Fruit fly (Drosophila melanogaster) whole organism, embryonic: ENCODE results near the gene CG12010.
A peak's percentile ranks its signal among the peaks of the same experiment; 100 is the strongest.

Experiments
- Antp ChIP-seq: fragments of 200-800 bp; sonication (Bioruptor generic); optimal IDR thresholded peaks from 3 replicates; lab custom pipeline; 2016; ENCODE audit warnings: missing biosample characterization, missing genetic modification characterization
- CG10654 ChIP-seq: fragments of 200-800 bp; sonication (Bioruptor generic); optimal IDR thresholded peaks from 2 replicates; lab custom pipeline; 2016; ENCODE audit warnings: missing biosample characterization, missing genetic modification characterization
- CG10979 ChIP-seq: fragments of 200-800 bp; sonication (Bioruptor generic); optimal IDR thresholded peaks from 2 replicates; lab custom pipeline; 2018; ENCODE audit warnings: missing biosample characterization, mild to moderate bottlenecking, missing genetic modification characterization, moderate library complexity
- CG12942 ChIP-seq: fragments of 200-800 bp; sonication (Bioruptor generic); optimal IDR thresholded peaks from 3 replicates; lab custom pipeline; 2016; ENCODE audit warnings: missing biosample characterization, missing genetic modification characterization
- CG13296 ChIP-seq: fragments of 200-800 bp; sonication (Bioruptor generic); optimal IDR thresholded peaks from 3 replicates; lab custom pipeline; 2018; ENCODE audit warnings: missing biosample characterization, mild to moderate bottlenecking, missing genetic modification characterization
- CG13894 ChIP-seq: fragments of 200-800 bp; sonication (Bioruptor generic); optimal IDR thresholded peaks from 3 replicates; lab custom pipeline; 2018; ENCODE audit warnings: missing biosample characterization, mild to moderate bottlenecking, missing genetic modification characterization, moderate library complexity
- CG14667 ChIP-seq: fragments of 200-800 bp; sonication (Bioruptor generic); IDR thresholded peaks from 2 replicates; pipeline ENCODE4 v1.3.6; 2022; ENCODE audit warnings: missing biosample characterization, missing genetic modification characterization
- CG14860 ChIP-seq: fragments of 200-800 bp; sonication (Bioruptor generic); IDR thresholded peaks from 3 replicates; pipeline ENCODE4 v1.3.6; 2022; ENCODE audit warnings: missing biosample characterization, missing genetic modification characterization; ENCODE audit not compliant: partially characterized antibody
- CG1603 ChIP-seq: fragments of 200-800 bp; sonication (Bioruptor generic); optimal IDR thresholded peaks from 2 replicates; lab custom pipeline; 2019; ENCODE audit warnings: missing biosample characterization, mild to moderate bottlenecking, missing genetic modification characterization, moderate library complexity
- CG16813 ChIP-seq: fragments of 200-800 bp; sonication (Bioruptor generic); IDR thresholded peaks from 3 replicates; pipeline ENCODE4 v1.3.6; 2022; ENCODE audit warnings: missing biosample characterization, missing genetic modification characterization; ENCODE audit not compliant: partially characterized antibody
- CG2129 ChIP-seq: fragments of 200-800 bp; sonication (Bioruptor generic); IDR thresholded peaks from 2 replicates; pipeline ENCODE4 v1.3.6; 2022; ENCODE audit warnings: missing biosample characterization, missing genetic modification characterization; ENCODE audit not compliant: partially characterized antibody
- CG32772 ChIP-seq: fragments of 200-800 bp; sonication (Bioruptor generic); IDR thresholded peaks from 2 replicates; pipeline ENCODE4 v1.3.6; 2022; ENCODE audit warnings: missing biosample characterization, missing genetic modification characterization
- CG3407 ChIP-seq: fragments of 200-800 bp; sonication (Bioruptor generic); optimal IDR thresholded peaks from 2 replicates; lab custom pipeline; 2018; ENCODE audit warnings: missing biosample characterization, mild to moderate bottlenecking, missing genetic modification characterization
- CG43689 ChIP-seq: fragments of 200-800 bp; sonication (Bioruptor generic); IDR thresholded peaks from 2 replicates; pipeline ENCODE4 v1.3.6; 2022; ENCODE audit warnings: missing biosample characterization, missing genetic modification characterization
- CG4617 ChIP-seq: fragments of 200-800 bp; sonication (Bioruptor generic); optimal IDR thresholded peaks from 3 replicates; lab custom pipeline; 2016; ENCODE audit warnings: missing biosample characterization, missing genetic modification characterization, borderline replicate concordance
- CG5180 ChIP-seq: fragments of 200-800 bp; sonication (Bioruptor generic); optimal IDR thresholded peaks from 3 replicates; lab custom pipeline; 2017; ENCODE audit warnings: missing biosample characterization, missing genetic modification characterization, mild to moderate bottlenecking, moderate library complexity, missing genetic modification reagents
- CG7357 ChIP-seq: fragments of 200-800 bp; sonication (Bioruptor generic); IDR thresholded peaks from 3 replicates; pipeline ENCODE4 v1.3.6; 2022; ENCODE audit warnings: missing biosample characterization, missing genetic modification characterization
- CG9797 ChIP-seq: fragments of 200-800 bp; sonication (Bioruptor generic); optimal IDR thresholded peaks from 3 replicates; lab custom pipeline; 2018; ENCODE audit warnings: missing biosample characterization, mild to moderate bottlenecking, missing genetic modification characterization
- D ChIP-seq, 2 experiments: fragments of 200-800 bp in 1 of 2; fragments of >200 bp in 1 of 2; sonication (Bioruptor generic) in 1 of 2; optimal IDR thresholded peaks; 2 replicates in 1 of 2; 3 replicates in 1 of 2; lab custom pipeline; 2017; ENCODE audit warnings: mild to moderate bottlenecking in 1 of 2, missing biosample characterization in 1 of 2, missing genetic modification characterization in 1 of 2, missing genetic modification reagents in 1 of 2
- Dfd ChIP-seq, 2 experiments: fragments of >200 bp; optimal IDR thresholded peaks; 2 replicates each; lab custom pipeline; 2017; ENCODE audit warnings: missing biosample characterization in 2 of 2, missing genetic modification characterization in 2 of 2
- Dref ChIP-seq: fragments of 200-800 bp; sonication (Bioruptor generic); IDR thresholded peaks from 2 replicates; pipeline ENCODE4 v1.3.6; 2022; ENCODE audit warnings: missing biosample characterization, missing genetic modification characterization
- Drgx ChIP-seq: fragments of 200-800 bp; sonication (Bioruptor generic); IDR thresholded peaks from 2 replicates; pipeline ENCODE4 v1.3.6; 2022; ENCODE audit warnings: missing biosample characterization, missing genetic modification characterization
- Ets65A ChIP-seq: fragments of 200-800 bp; sonication (Bioruptor generic); peaks from one replicate; lab custom pipeline; 2016; ENCODE audit warnings: missing biosample characterization, missing genetic modification characterization
- Gug ChIP-seq: fragments of 200-800 bp; sonication (Bioruptor generic); IDR thresholded peaks from 4 replicates; pipeline ENCODE4 v1.3.6; 2022; ENCODE audit warnings: missing biosample characterization, missing genetic modification characterization
- H15 ChIP-seq: fragments of 200-800 bp; sonication (Bioruptor generic); IDR thresholded peaks from 3 replicates; pipeline ENCODE4 v1.3.6; 2022; ENCODE audit warnings: missing biosample characterization, missing genetic modification characterization
- H2.0 ChIP-seq: fragments of 200-800 bp; sonication (Bioruptor generic); IDR thresholded peaks from 2 replicates; pipeline ENCODE4 v1.3.6; 2022; ENCODE audit warnings: missing biosample characterization, missing genetic modification characterization
- MTF-1 ChIP-seq: fragments of 200-800 bp; sonication (Bioruptor generic); optimal IDR thresholded peaks from 2 replicates; lab custom pipeline; 2018; ENCODE audit warnings: missing biosample characterization, mild to moderate bottlenecking, missing genetic modification characterization, borderline replicate concordance
- Max ChIP-seq: fragments of 200-800 bp; sonication (Bioruptor generic); optimal IDR thresholded peaks from 2 replicates; lab custom pipeline; 2016; ENCODE audit warnings: missing biosample characterization, mild to moderate bottlenecking, missing genetic modification characterization
- Nf-YA ChIP-seq: fragments of 200-800 bp; sonication (Bioruptor generic); IDR thresholded peaks from 2 replicates; pipeline ENCODE4 v1.3.6; 2022; ENCODE audit warnings: missing biosample characterization, missing genetic modification characterization
- Oli ChIP-seq: fragments of 200-800 bp; sonication (Bioruptor generic); optimal IDR thresholded peaks from 2 replicates; lab custom pipeline; 2018; ENCODE audit warnings: missing biosample characterization, mild to moderate bottlenecking, missing genetic modification characterization, moderate library complexity
- TFAM ChIP-seq: fragments of 200-800 bp; sonication (Bioruptor generic); optimal IDR thresholded peaks from 2 replicates; lab custom pipeline; 2017; ENCODE audit warnings: missing biosample characterization, missing genetic modification characterization, inconsistent platforms
- Vsx1 ChIP-seq: fragments of 200-800 bp; sonication (Bioruptor generic); optimal IDR thresholded peaks from 2 replicates; lab custom pipeline; 2017; ENCODE audit warnings: missing biosample characterization, mild to moderate bottlenecking, missing genetic modification characterization, missing genetic modification reagents
- aop ChIP-seq: fragments of 200-800 bp; sonication (Bioruptor generic); IDR thresholded peaks from 2 replicates; pipeline ENCODE4 v1.3.6; 2022; ENCODE audit warnings: missing biosample characterization, missing genetic modification characterization
- ase ChIP-seq: fragments of 200-800 bp; sonication (Bioruptor generic); IDR thresholded peaks from 3 replicates; pipeline ENCODE4 v1.3.6; 2022; ENCODE audit warnings: missing biosample characterization, missing genetic modification characterization
- br ChIP-seq: fragments of >200 bp; optimal IDR thresholded peaks from 2 replicates; lab custom pipeline; 2017
- crc ChIP-seq: fragments of 200-800 bp; sonication (Bioruptor generic); optimal IDR thresholded peaks from 2 replicates; lab custom pipeline; 2016; ENCODE audit warnings: missing biosample characterization, missing genetic modification characterization
- cwo ChIP-seq: fragments of 200-800 bp; sonication (Bioruptor generic); optimal IDR thresholded peaks from 3 replicates; lab custom pipeline; 2017; ENCODE audit warnings: missing biosample characterization, missing genetic modification characterization, mild to moderate bottlenecking, moderate library complexity, missing genetic modification reagents
- dati ChIP-seq: fragments of 200-800 bp; sonication (Bioruptor generic); IDR thresholded peaks from 2 replicates; pipeline ENCODE4 v1.3.6; 2022; ENCODE audit warnings: missing biosample characterization, missing genetic modification characterization
- dmrt11E ChIP-seq: fragments of 200-800 bp; sonication (Bioruptor generic); optimal IDR thresholded peaks from 3 replicates; lab custom pipeline; 2018; ENCODE audit warnings: missing biosample characterization, mild to moderate bottlenecking, missing genetic modification characterization, moderate library complexity
- emc ChIP-seq: fragments of 200-800 bp; sonication (Bioruptor generic); optimal IDR thresholded peaks from 2 replicates; lab custom pipeline; 2016; ENCODE audit warnings: missing biosample characterization, missing genetic modification characterization
- fd102C ChIP-seq: fragments of 200-800 bp; sonication (Bioruptor generic); optimal IDR thresholded peaks from 2 replicates; lab custom pipeline; 2018; ENCODE audit warnings: missing biosample characterization, mild to moderate bottlenecking, missing genetic modification characterization, moderate library complexity
- gsb-n ChIP-seq: fragments of 200-800 bp; sonication (Bioruptor generic); optimal IDR thresholded peaks from 3 replicates; lab custom pipeline; 2018; ENCODE audit warnings: missing biosample characterization, mild to moderate bottlenecking, missing genetic modification characterization
- jing ChIP-seq: fragments of 200-800 bp; sonication (Bioruptor generic); optimal IDR thresholded peaks from 2 replicates; lab custom pipeline; 2018; ENCODE audit warnings: missing biosample characterization, mild to moderate bottlenecking, missing genetic modification characterization
- mam ChIP-seq: fragments of 200-800 bp; sonication (Bioruptor generic); optimal IDR thresholded peaks from 3 replicates; lab custom pipeline; 2016; ENCODE audit warnings: missing biosample characterization, missing genetic modification characterization
- mirr ChIP-seq: fragments of 200-800 bp; sonication (Bioruptor generic); optimal IDR thresholded peaks from 3 replicates; lab custom pipeline; 2018; ENCODE audit warnings: missing biosample characterization, mild to moderate bottlenecking, missing genetic modification characterization
- p53 ChIP-seq: fragments of 200-800 bp; sonication (Bioruptor generic); optimal IDR thresholded peaks from 2 replicates; lab custom pipeline; 2016; ENCODE audit warnings: missing biosample characterization, missing genetic modification characterization
- pb ChIP-seq: fragments of 200-800 bp; sonication (Bioruptor generic); optimal IDR thresholded peaks from 3 replicates; lab custom pipeline; 2016; ENCODE audit warnings: missing biosample characterization, missing genetic modification characterization
- pum ChIP-seq: fragments of 200-800 bp; sonication (Bioruptor generic); optimal IDR thresholded peaks from 2 replicates; lab custom pipeline; 2016; ENCODE audit warnings: missing biosample characterization, missing genetic modification characterization
- trem ChIP-seq: fragments of 200-800 bp; optimal IDR thresholded peaks from 3 replicates; lab custom pipeline; 2019; ENCODE audit warnings: missing biosample characterization, mild to moderate bottlenecking, missing genetic modification characterization, moderate library complexity
- vfl ChIP-seq: fragments of 200-800 bp; sonication (Bioruptor generic); optimal IDR thresholded peaks from 2 replicates; lab custom pipeline; 2016; ENCODE audit warnings: missing biosample characterization, missing genetic modification characterization
- wek ChIP-seq: fragments of 200-800 bp; sonication (Bioruptor generic); optimal IDR thresholded peaks from 3 replicates; lab custom pipeline; 2018; ENCODE audit warnings: missing biosample characterization, mild to moderate bottlenecking, missing genetic modification characterization, moderate library complexity
- yki ChIP-seq: fragments of >200 bp; optimal IDR thresholded peaks from 3 replicates; lab custom pipeline; 2018

Gene CG12010

dm6 chr3L:3377965-3378292 is 3.8 kb downstream of the CG12010 start, which contains the start of gene Ids (continued):
- TF ChIP-seq CG14667 (GFP tag; lab: Robert Waterston, UW) (peak; percentile 66; the same call in 1 of the 2 replicates), fd102C (GFP tag; lab: Kevin White, UChicago) (no peak), wek (no peak), Gug (GFP tag; lab: Robert Waterston, UW) (peak; percentile 30; the same call in 1 of the 4 replicates), CG3407 (GFP tag; lab: Kevin White, UChicago) (peak; percentile 58), CG43689 (peak; percentile 64), Nf-YA (GFP tag; lab: Robert Waterston, UW) (peak; percentile 52; the same call in 1 of the 2 replicates), Drgx (peak; percentile 72), CG14860 (GFP tag; lab: Robert Waterston, UW) (no peak), Antp (GFP tag; lab: Kevin White, UChicago) (no peak), gsb-n (tag; lab: Kevin White, UChicago) (peak; percentile 47), CG10979 (tag; lab: Kevin White, UChicago) (peak; percentile 63), Dfd (GFP tag; optimal IDR thresholded peaks at IDR 0.05; lab: Kevin White, UChicago) (no peak), dmrt11E (tag; lab: Kevin White, UChicago) (peak; percentile 48), Oli (tag; lab: Kevin White, UChicago) (peak; percentile 75), CG7357 (GFP tag; lab: Robert Waterston, UW) (peak; percentile 40; the same call in 1 of the 3 replicates), CG1603 (peak; percentile 27), ase (peak; percentile 75), D (optimal IDR thresholded peaks at IDR 0.05; lab: Kevin White, UChicago) (no peak), D (GFP tag; optimal IDR thresholded peaks at IDR 0.05; lab: Kevin White, UChicago) (peak; percentile 51), CG12942 (peak; percentile 45), pb (GFP tag; lab: Kevin White, UChicago) (no peak), emc (GFP tag; lab: Kevin White, UChicago) (no peak), yki (lab: Kevin White, UChicago) (no peak), vfl (peak; percentile 40), Ets65A (peak; percentile 92), aop (GFP tag; lab: Robert Waterston, UW) (no peak), CG10654 (GFP tag; lab: Kevin White, UChicago) (peak; percentile 47), CG5180 (GFP tag; lab: Kevin White, UChicago) (no peak), CG16813 (GFP tag; lab: Robert Waterston, UW) (no peak), dati (GFP tag; lab: Robert Waterston, UW) (peak; percentile 23; the same call in 1 of the 2 replicates), mam (peak; percentile 39), Max (GFP tag; lab: Kevin White, UChicago) (peak; percentile 6), Vsx1 (GFP tag; lab: Kevin White, UChicago) (no peak), TFAM (GFP tag; lab: Kevin White, UChicago) (no peak), H2.0 (peak; percentile 57), Dref (GFP tag; lab: Robert Waterston, UW) (no peak), CG13296 (GFP tag; lab: Kevin White, UChicago) (peak; percentile 63), MTF-1 (GFP tag; lab: Kevin White, UChicago) (no peak), cwo (GFP tag; lab: Kevin White, UChicago) (peak; percentile 56), H15 (GFP tag; lab: Robert Waterston, UW) (peak; percentile 79; the same call in 2 of the 3 replicates), mirr (no peak), CG4617 (GFP tag; lab: Kevin White, UChicago) (no peak), p53 (GFP tag; lab: Kevin White, UChicago) (no peak), CG9797 (GFP tag; lab: Kevin White, UChicago) (no peak), CG32772 (GFP tag; lab: Robert Waterston, UW) (peak; percentile 65), CG2129 (no peak), jing (GFP tag; lab: Kevin White, UChicago) (no peak), crc (GFP tag; lab: Kevin White, UChicago) (no peak), pum (no peak), trem (tag; lab: Kevin White, UChicago) (peak; percentile 23), CG13894 (tag; lab: Kevin White, UChicago) (no peak), br (lab: Kevin White, UChicago) (no peak)
